Worm (Caenorhabditis elegans): Measurements from ENCODE around the gene npr-4.

- TF ChIP-seq him-1 (tag; optimal IDR thresholded peaks at IDR 0.05) (no peak), W03F9.2 (tag; optimal IDR thresholded peaks at IDR 0.05) (no peak)
Observed at ce11 chrX:12492467-12492866, 59.0 kb downstream of the npr-4 start, which contains the start of gene lips-1.

Data from whole organism, L4/young adult.